Worm (Caenorhabditis elegans) whole organism, L2 larva: ENCODE measurements around the gene F59B2.8.

ENCODE experiments used
- nhr-11 ChIP-seq: fragments of 150-350 bp; optimal IDR thresholded peaks from 2 replicates; lab custom pipeline; 2014; ENCODE audit warnings: missing biosample characterization, missing genetic modification characterization
- nhr-12 ChIP-seq: fragments of 150-350 bp; optimal IDR thresholded peaks from 2 replicates; lab custom pipeline; 2014; ENCODE audit warnings: missing biosample characterization, missing genetic modification characterization
- sma-3 ChIP-seq: sonication (generic microtip); optimal IDR thresholded peaks from 2 replicates; lab custom pipeline; 2016; ENCODE audit warnings: missing genetic modification reagents, missing genetic modification characterization, missing compliant biosample characterization

DNA sequence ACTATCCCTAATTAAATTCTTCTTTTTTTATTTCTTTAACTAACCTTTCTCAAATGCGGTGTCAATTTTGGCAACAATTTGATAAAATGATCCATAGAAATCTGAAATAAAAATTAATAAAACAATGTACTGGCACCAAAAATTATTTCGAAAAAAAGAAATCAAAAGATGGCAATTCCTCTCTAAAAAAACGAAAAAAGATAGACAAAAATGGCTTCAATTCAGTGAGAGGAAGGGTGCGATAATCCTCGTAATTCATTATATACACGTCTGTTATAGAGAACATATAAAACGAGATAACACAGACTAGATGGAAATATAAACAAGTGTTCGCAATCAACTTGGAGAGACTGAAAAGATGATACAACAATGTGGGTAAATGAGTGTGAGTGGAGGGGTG, 35.8 kb upstream of the F59B2.8 start, which contains the start of gene R107.2:
- TF ChIP-seq nhr-12 (tag; lab: Kevin White, UChicago) (no peak), sma-3 (GFP tag; lab: Kevin White, UChicago) (no peak), nhr-11 (tag; lab: Kevin White, UChicago) (no peak)
